Fruit fly (Drosophila melanogaster) S2 (cell line): Measurements from ENCODE around the gene Sb.

ENCODE experiments used
- CG8478 ChIP-seq: fragments of >200 bp; optimal IDR thresholded peaks from 2 replicates; lab custom pipeline; 2018
- CTCF ChIP-seq, 2 experiments: fragments of >200 bp; optimal IDR thresholded peaks; 2 replicates each; lab custom pipeline; 2018

DNA sequence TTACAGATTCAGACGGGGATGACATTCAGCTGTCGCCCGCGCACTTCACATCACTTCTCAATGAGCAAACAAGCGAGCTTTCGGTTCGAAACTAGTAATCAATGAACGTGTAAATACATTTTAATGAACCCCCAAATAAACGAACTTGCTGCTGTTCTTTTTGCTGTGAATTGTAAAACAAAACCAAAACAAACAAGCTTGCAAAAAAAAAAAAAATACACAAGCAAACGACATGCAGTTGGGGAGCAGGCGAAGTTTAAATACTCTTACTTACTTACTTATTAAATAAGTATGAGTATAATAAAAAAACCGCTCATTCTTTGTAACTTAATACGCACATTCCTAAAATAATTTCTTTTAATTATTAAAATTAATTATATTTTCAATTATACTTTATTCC, 38.3 kb downstream of the Sb start:
- TF ChIP-seq CTCF (optimal IDR thresholded peaks at IDR 0.05; lab: Kevin White, UChicago) = no peak
- TF ChIP-seq CG8478 (lab: Kevin White, UChicago) = no peak
